Worm (Caenorhabditis elegans) whole organism, L4 larva: ENCODE measurements around the gene C36A4.4.

Source experiments
- Y105C5A.15 ChIP-seq: fragments of 200-800 bp; sonication (Bioruptor generic); IDR thresholded peaks from 2 replicates; pipeline ENCODE4 v1.3.6; 2022; ENCODE audit warnings: missing genetic modification characterization, missing compliant biosample characterization
- nhr-28 ChIP-seq: fragments of 150-350 bp; optimal IDR thresholded peaks from 2 replicates; lab custom pipeline; 2014; ENCODE audit warnings: missing biosample characterization, missing genetic modification characterization
- unc-130 ChIP-seq: sonication (generic microtip); optimal IDR thresholded peaks from 2 replicates; lab custom pipeline; 2016; ENCODE audit warnings: missing genetic modification reagents, missing genetic modification characterization, missing compliant biosample characterization
- unc-62 ChIP-seq, 3 experiments: fragments of 150-350 bp in 1 of 3; sonication (generic microtip); optimal IDR thresholded peaks in 2 of 3; peaks in 1 of 3; 1 replicate in 1 of 3; 2 replicates in 2 of 3; lab custom pipeline; 2014 to 2017; ENCODE audit warnings: missing biosample characterization in 3 of 3, missing genetic modification characterization in 3 of 3, missing genetic modification reagents in 3 of 3, missing genotype in 1 of 3
- zag-1 ChIP-seq: fragments of 150-350 bp; optimal IDR thresholded peaks from 2 replicates; lab custom pipeline; 2014; ENCODE audit warnings: missing biosample characterization, missing genetic modification characterization

DNA sequence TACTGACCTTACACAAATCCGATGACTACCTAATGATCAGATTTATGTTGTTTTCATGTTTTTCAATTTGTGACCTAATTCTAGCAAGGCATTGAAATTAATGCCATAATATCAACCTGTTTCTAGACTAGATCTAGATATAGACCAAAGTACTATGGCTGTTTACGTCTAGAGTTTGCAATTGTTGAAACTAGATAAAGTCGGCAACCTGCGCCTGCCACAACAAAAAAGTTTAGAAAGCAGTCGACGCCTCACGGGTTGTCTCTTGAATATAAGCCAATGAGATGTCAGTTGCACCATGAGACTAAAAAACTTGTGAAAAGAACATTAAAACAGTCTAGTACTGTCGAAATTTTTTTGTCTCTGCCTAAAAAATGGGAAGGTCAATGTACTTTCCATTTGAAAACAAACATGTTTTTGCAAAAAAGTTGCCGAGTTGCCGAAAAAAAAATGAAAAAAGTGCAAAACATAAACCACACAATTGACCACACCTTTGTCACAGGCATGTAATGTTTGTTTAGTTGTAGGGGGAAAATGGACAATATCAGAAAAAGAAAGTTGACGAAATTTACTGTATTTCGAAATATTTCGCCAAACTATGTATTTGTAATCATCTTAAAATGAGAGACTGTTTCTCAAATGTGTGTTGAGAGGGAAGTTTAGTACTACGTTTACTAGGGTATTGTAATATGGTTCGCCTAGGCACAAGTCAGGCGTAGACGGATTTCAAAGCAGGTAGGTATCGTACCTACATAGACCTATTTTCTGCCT, 35.8 kb upstream of the C36A4.4 start:
- TF ChIP-seq unc-62 (GFP tag; optimal IDR thresholded peaks at IDR 0.05 in 1 of 2; lab: Kevin White, UChicago) (no peak), unc-62 (tag; optimal IDR thresholded peaks at IDR 0.05; lab: Kevin White, UChicago) (no peak), zag-1 (no peak), nhr-28 (peak; percentile 48), Y105C5A.15 (GFP tag; lab: Robert Waterston, UW) (no peak), unc-130 (GFP tag; lab: Kevin White, UChicago) (no peak)
